Worm (Caenorhabditis elegans): Measurements from ENCODE around the gene sftb-1.

DNA sequence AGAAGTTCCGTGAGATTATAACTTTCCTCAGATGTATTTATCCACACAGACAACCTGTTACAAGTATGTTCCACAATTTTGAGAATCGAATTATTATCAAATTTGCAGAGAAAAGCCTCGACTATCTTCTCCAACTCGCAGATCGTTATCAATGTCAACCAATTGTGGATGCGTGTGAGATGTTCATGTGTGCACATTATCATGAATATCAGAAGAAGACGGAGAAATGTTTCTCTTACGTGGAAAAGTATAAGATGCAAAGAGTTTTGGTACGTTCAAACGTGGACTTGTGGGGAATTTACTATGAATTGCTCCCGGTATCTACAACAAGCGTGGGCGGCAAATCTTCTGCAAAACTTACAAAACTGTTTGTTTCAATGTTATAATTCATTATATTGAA, 2.0 kb upstream of the sftb-1 start:
- TF ChIP-seq nhr-237 (tag; optimal IDR thresholded peaks at IDR 0.05): no peak
- no peak for TF ChIP-seq ama-1 (optimal IDR thresholded peaks at IDR 0.05)
- no peak for TF ChIP-seq unc-62 (GFP tag; optimal IDR thresholded peaks at IDR 0.05)
- no peak for TF ChIP-seq nhr-77 (tag; optimal IDR thresholded peaks at IDR 0.05)
- no peak for TF ChIP-seq nhr-28 (tag; optimal IDR thresholded peaks at IDR 0.05)
- TF ChIP-seq aly-2 (tag; optimal IDR thresholded peaks at IDR 0.05): no peak
- TF ChIP-seq egl-27 (tag; optimal IDR thresholded peaks at IDR 0.05): no peak
- no peak for TF ChIP-seq sea-2 (GFP tag; optimal IDR thresholded peaks at IDR 0.05)
- TF ChIP-seq snpc-4 (tag; optimal IDR thresholded peaks at IDR 0.05): no peak
